Worm (Caenorhabditis elegans) whole organism, L4 larva: ENCODE measurements around the gene vab-23.

Source experiments
- F10B5.3 ChIP-seq: sonication (generic microtip); optimal IDR thresholded peaks from 2 replicates; lab custom pipeline; 2016; ENCODE audit warnings: mild to moderate bottlenecking, missing genetic modification characterization, missing compliant biosample characterization
- F26F4.8 ChIP-seq: fragments of 200-800 bp; sonication (Bioruptor generic); conservative IDR thresholded peaks from 2 replicates; pipeline ENCODE4 v1.3.6; 2022; ENCODE audit warnings: missing genetic modification characterization, missing compliant biosample characterization
- F49E8.2 ChIP-seq: sonication (generic microtip); optimal IDR thresholded peaks from 2 replicates; lab custom pipeline; 2016; ENCODE audit warnings: missing compliant biosample characterization, mild to moderate bottlenecking, missing genetic modification characterization, borderline replicate concordance
- R02D3.7 ChIP-seq: fragments of 150-350 bp; sonication (generic microtip); optimal IDR thresholded peaks from 3 replicates; lab custom pipeline; 2014; ENCODE audit warnings: missing biosample characterization, missing genetic modification characterization
- Y48G9A.11 ChIP-seq: fragments of 200-800 bp; sonication (Bioruptor generic); IDR thresholded peaks from 2 replicates; pipeline ENCODE4 v1.3.6; 2022; ENCODE audit warnings: missing genetic modification reagents, missing genetic modification characterization, missing compliant biosample characterization
- Y75B8A.6 ChIP-seq: fragments of 200-800 bp; sonication (Bioruptor generic); IDR thresholded peaks from 2 replicates; pipeline ENCODE4 v1.3.6; 2022; ENCODE audit warnings: missing genetic modification reagents, missing genetic modification characterization, missing compliant biosample characterization
- ama-1 ChIP-seq: fragments of 150-350 bp; optimal IDR thresholded peaks from 2 replicates; lab custom pipeline; 2014; ENCODE audit warnings: inconsistent platforms, mixed read lengths
- arid-1 ChIP-seq: fragments of 200-800 bp; sonication (Bioruptor generic); conservative IDR thresholded peaks from 2 replicates; pipeline ENCODE4 v1.3.6; 2022; ENCODE audit warnings: missing genetic modification reagents, missing genetic modification characterization, missing compliant biosample characterization
- ceh-62 ChIP-seq: sonication (generic microtip); optimal IDR thresholded peaks from 2 replicates; lab custom pipeline; 2017; ENCODE audit warnings: missing biosample characterization, missing genetic modification characterization
- ceh-82 ChIP-seq: sonication (generic microtip); optimal IDR thresholded peaks from 2 replicates; lab custom pipeline; 2017; ENCODE audit warnings: missing biosample characterization, missing genetic modification characterization
- daf-12 ChIP-seq: fragments of 150-350 bp; optimal IDR thresholded peaks from 2 replicates; lab custom pipeline; 2014; ENCODE audit warnings: missing biosample characterization, missing genetic modification reagents, missing genetic modification characterization
- dmd-6 ChIP-seq: fragments of 200-800 bp; sonication (Bioruptor generic); IDR thresholded peaks from 2 replicates; pipeline ENCODE4 v1.3.6; 2022; ENCODE audit warnings: missing genetic modification reagents, missing genetic modification characterization, missing compliant biosample characterization
- dmd-8 ChIP-seq: fragments of 200-800 bp; sonication (Bioruptor generic); IDR thresholded peaks from 2 replicates; pipeline ENCODE4 v1.3.6; 2022; ENCODE audit warnings: missing genetic modification characterization, missing compliant biosample characterization
- dmd-9 ChIP-seq: fragments of 200-800 bp; sonication (Bioruptor generic); IDR thresholded peaks from 2 replicates; pipeline ENCODE4 v1.3.6; 2022; ENCODE audit warnings: missing genetic modification reagents, missing genetic modification characterization, missing compliant biosample characterization
- dve-1 ChIP-seq: sonication (generic microtip); optimal IDR thresholded peaks from 2 replicates; lab custom pipeline; 2017; ENCODE audit warnings: antibody characterized with exemption, mild to moderate bottlenecking, missing genetic modification characterization, missing compliant biosample characterization; ENCODE audit not compliant: insufficient read depth
- egl-27 ChIP-seq: sonication (generic microtip); optimal IDR thresholded peaks from 3 replicates; lab custom pipeline; 2017; ENCODE audit warnings: missing biosample characterization, missing genetic modification reagents, missing genetic modification characterization
- egl-43 ChIP-seq: fragments of 200-800 bp; sonication (Bioruptor generic); IDR thresholded peaks from 2 replicates; pipeline ENCODE4 v1.3.6; 2022; ENCODE audit warnings: missing genetic modification reagents, missing genetic modification characterization, missing compliant biosample characterization
- hif-1 ChIP-seq, 2 experiments: sonication (generic microtip); optimal IDR thresholded peaks; 2 replicates each; lab custom pipeline; 2016 to 2017; ENCODE audit warnings: missing compliant biosample characterization in 2 of 2, missing genetic modification characterization in 2 of 2, missing genetic modification reagents in 2 of 2, missing genotype in 2 of 2, mild to moderate bottlenecking in 1 of 2
- jun-1 ChIP-seq: fragments of 150-350 bp; optimal IDR thresholded peaks from 2 replicates; lab custom pipeline; 2014; ENCODE audit warnings: missing biosample characterization, missing genetic modification reagents, missing genetic modification characterization
- lim-7 ChIP-seq: fragments of 200-800 bp; sonication (Bioruptor generic); IDR thresholded peaks from 2 replicates; pipeline ENCODE4 v1.3.6; 2022; ENCODE audit warnings: missing genetic modification characterization, missing compliant biosample characterization
- lin-38 ChIP-seq: fragments of 200-800 bp; sonication (Bioruptor generic); IDR thresholded peaks from 2 replicates; pipeline ENCODE4 v1.3.6; 2022; ENCODE audit warnings: missing genetic modification reagents, missing genetic modification characterization, missing compliant biosample characterization
- lir-3 ChIP-seq: sonication (generic microtip); optimal IDR thresholded peaks from 2 replicates; lab custom pipeline; 2016; ENCODE audit warnings: mild to moderate bottlenecking, missing genetic modification characterization, missing compliant biosample characterization
- madf-5 ChIP-seq, 2 experiments: fragments of 200-800 bp; sonication (Bioruptor generic); IDR thresholded peaks; 2 replicates each; pipeline ENCODE4 v1.3.6; 2022; ENCODE audit warnings: missing compliant biosample characterization in 2 of 2, missing genetic modification characterization in 2 of 2
- madf-9 ChIP-seq: fragments of 200-800 bp; sonication (Bioruptor generic); conservative IDR thresholded peaks from 2 replicates; pipeline ENCODE4 v1.3.6; 2022; ENCODE audit warnings: missing genetic modification reagents, missing genetic modification characterization, missing compliant biosample characterization
- mes-2 ChIP-seq: sonication (generic microtip); optimal IDR thresholded peaks from 2 replicates; lab custom pipeline; 2016; ENCODE audit warnings: missing genotype, mild to moderate bottlenecking, missing genetic modification characterization, missing compliant biosample characterization; ENCODE audit not compliant: poor library complexity, severe bottlenecking
- nhr-10 ChIP-seq: fragments of 150-350 bp; optimal IDR thresholded peaks from 2 replicates; lab custom pipeline; 2014; ENCODE audit warnings: missing biosample characterization, missing genetic modification characterization
- nhr-11 ChIP-seq: fragments of 150-350 bp; optimal IDR thresholded peaks from 2 replicates; lab custom pipeline; 2014; ENCODE audit warnings: missing biosample characterization, missing genetic modification characterization
- nhr-237 ChIP-seq: sonication (generic microtip); optimal IDR thresholded peaks from 2 replicates; lab custom pipeline; 2017; ENCODE audit warnings: missing biosample characterization, missing genetic modification characterization
- pha-4 ChIP-seq, 2 experiments: fragments of 150-350 bp in 1 of 2; fragments of 200-800 bp in 1 of 2; sonication (Bioruptor generic) in 1 of 2; IDR thresholded peaks in 1 of 2; optimal IDR thresholded peaks in 1 of 2; 2 replicates each; pipeline versions ENCODE4 v1.3.6 to Lab custom; 2014 to 2022; ENCODE audit warnings: missing genetic modification characterization in 2 of 2, missing genetic modification reagents in 2 of 2, missing biosample characterization in 1 of 2, missing compliant biosample characterization in 1 of 2
- php-3 ChIP-seq: fragments of 200-800 bp; sonication (Bioruptor generic); IDR thresholded peaks from 2 replicates; pipeline ENCODE4 v1.3.6; 2022; ENCODE audit warnings: missing genetic modification reagents, missing genetic modification characterization, missing compliant biosample characterization
- sdz-12 ChIP-seq: fragments of 200-800 bp; sonication (Bioruptor generic); optimal IDR thresholded peaks from 2 replicates; lab custom pipeline; 2018; ENCODE audit warnings: mild to moderate bottlenecking, missing genetic modification characterization, missing compliant biosample characterization
- set-16 ChIP-seq: fragments of 200-800 bp; sonication (Bioruptor generic); IDR thresholded peaks from 2 replicates; pipeline ENCODE4 v1.3.6; 2022; ENCODE audit warnings: missing genetic modification reagents, missing genetic modification characterization, missing compliant biosample characterization
- skn-1 ChIP-seq: fragments of 150-350 bp; optimal IDR thresholded peaks from 2 replicates; lab custom pipeline; 2014; ENCODE audit warnings: missing biosample characterization, missing genetic modification characterization
- snpc-4 ChIP-seq: fragments of 150-350 bp; optimal IDR thresholded peaks from 2 replicates; lab custom pipeline; 2014; ENCODE audit warnings: missing biosample characterization, missing genetic modification characterization
- unc-130 ChIP-seq: sonication (generic microtip); optimal IDR thresholded peaks from 2 replicates; lab custom pipeline; 2016; ENCODE audit warnings: missing genetic modification reagents, missing genetic modification characterization, missing compliant biosample characterization
- unc-39 ChIP-seq: sonication (generic microtip); optimal IDR thresholded peaks from 2 replicates; lab custom pipeline; 2017; ENCODE audit warnings: missing biosample characterization, missing genetic modification characterization

vab-23 gene

DNA sequence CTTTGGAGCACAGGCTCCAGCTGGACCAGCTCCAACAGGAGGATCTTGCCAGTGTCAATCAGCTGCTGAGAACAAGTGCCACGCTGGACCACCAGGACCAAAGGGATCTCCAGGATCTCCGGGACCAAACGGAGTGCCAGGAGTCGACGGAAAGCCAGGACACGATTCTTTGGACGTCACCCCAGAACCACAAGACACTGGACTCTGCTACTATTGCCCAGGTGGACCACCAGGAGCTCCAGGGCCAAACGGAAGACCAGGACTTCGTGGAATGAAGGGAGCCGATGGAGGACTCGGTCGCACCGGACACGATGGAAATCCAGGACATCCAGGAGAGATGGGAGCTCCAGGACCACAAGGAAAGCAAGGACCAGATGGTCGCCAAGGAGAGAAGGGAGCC is 32.1 kb downstream of the vab-23 start:
- TF ChIP-seq Y75B8A.6 (GFP tag; lab: Robert Waterston, UW) (no peak), jun-1 (no peak), set-16 (GFP tag; lab: Robert Waterston, UW) (peak; percentile 78)
- TF ChIP-seq, all 104 proteins: peak for 1

DNA sequence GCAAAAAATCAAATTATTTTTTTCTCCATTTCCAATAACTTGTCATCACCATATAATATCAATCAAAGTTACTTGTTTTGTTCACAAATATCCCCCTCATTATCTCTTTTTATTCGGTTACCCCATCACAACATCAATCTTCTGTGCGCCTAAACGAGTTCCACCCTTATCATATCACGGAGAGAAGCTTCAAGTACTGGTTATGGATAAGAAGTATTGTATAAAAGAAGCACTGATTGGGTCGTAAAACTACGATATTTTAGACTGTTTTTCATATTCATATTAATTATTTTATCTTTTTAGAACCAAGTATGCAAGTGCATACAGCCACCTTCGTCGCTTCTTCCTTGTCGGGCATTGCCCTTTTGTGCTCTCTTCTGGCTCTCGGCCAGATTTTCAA is 32.8 kb downstream of the vab-23 start, which contains the start of gene col-84:
Gene col-84, plus strand, starts transcription at position 301 of the 400 bp plus-strand sequence.
- no peak for TF ChIP-seq ceh-62 (tag; lab: Kevin White, UChicago)
- no peak for TF ChIP-seq nhr-237 (tag; lab: Kevin White, UChicago)
- TF ChIP-seq snpc-4 (tag; lab: Kevin White, UChicago), result no peak
- no peak for TF ChIP-seq daf-12
- TF ChIP-seq arid-1 (GFP tag; lab: Robert Waterston, UW), result no peak
- TF ChIP-seq nhr-11 (tag; lab: Kevin White, UChicago), result no peak
- no peak for TF ChIP-seq madf-5 (GFP tag; IDR thresholded peaks at IDR 0.05; lab: Robert Waterston, UW)
- no peak for TF ChIP-seq unc-130
- no peak for TF ChIP-seq lir-3 (tag; lab: Kevin White, UChicago)
- no peak for TF ChIP-seq R02D3.7
- no peak for TF ChIP-seq F10B5.3 (tag; lab: Kevin White, UChicago)
- no peak for TF ChIP-seq skn-1
- TF ChIP-seq nhr-10, result no peak
- no peak for TF ChIP-seq php-3 (GFP tag; lab: Robert Waterston, UW)
- no peak for TF ChIP-seq ceh-82 (tag; lab: Kevin White, UChicago)

DNA sequence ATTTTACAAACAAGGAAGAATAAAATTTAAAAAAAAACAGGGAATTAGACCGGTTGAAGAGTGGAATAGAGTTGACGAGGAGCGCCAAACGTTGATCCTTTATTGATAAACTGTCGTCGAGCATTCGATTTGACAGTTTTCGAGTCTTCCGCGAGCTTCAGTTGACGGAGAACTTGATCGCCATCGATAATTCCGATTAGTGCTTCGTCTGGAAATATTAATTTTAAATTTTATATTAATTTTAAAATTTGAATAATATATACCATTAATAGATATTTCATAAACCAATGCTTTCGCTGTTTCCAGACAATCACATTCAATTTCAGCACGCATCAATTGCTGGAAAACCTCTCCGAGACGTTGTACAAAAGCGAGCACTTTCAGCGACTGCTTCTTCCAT is 35.4 kb downstream of the vab-23 start, which contains the start of gene K12D12.4:
Gene K12D12.4, minus strand, starts transcription at position 101 of the 400 bp plus-strand sequence.
- no peak for TF ChIP-seq pha-4 (GFP tag; IDR thresholded peaks at IDR 0.05; lab: Robert Waterston, UW)
- no peak for TF ChIP-seq pha-4 (tag; optimal IDR thresholded peaks at IDR 0.05; lab: Kevin White, UChicago)
- no peak for TF ChIP-seq madf-9 (GFP tag; lab: Robert Waterston, UW)
- TF ChIP-seq sdz-12 (GFP tag; lab: Kevin White, UChicago), result no peak
- no peak for TF ChIP-seq set-16 (GFP tag; lab: Robert Waterston, UW)
- TF ChIP-seq egl-27 (tag; lab: Kevin White, UChicago), result no peak
- no peak for TF ChIP-seq lim-7 (GFP tag; lab: Robert Waterston, UW)
- no peak for TF ChIP-seq F26F4.8 (GFP tag; lab: Robert Waterston, UW)
- no peak for TF ChIP-seq unc-39 (tag; lab: Kevin White, UChicago)
- no peak for TF ChIP-seq egl-43 (GFP tag; lab: Robert Waterston, UW)
- TF ChIP-seq dve-1 (tag; lab: Kevin White, UChicago), result no peak
- no peak for TF ChIP-seq ama-1 (lab: Kevin White, UChicago)
- no peak for TF ChIP-seq F10B5.3 (tag; lab: Kevin White, UChicago)
- TF ChIP-seq, all 104 proteins: peak for 0

DNA sequence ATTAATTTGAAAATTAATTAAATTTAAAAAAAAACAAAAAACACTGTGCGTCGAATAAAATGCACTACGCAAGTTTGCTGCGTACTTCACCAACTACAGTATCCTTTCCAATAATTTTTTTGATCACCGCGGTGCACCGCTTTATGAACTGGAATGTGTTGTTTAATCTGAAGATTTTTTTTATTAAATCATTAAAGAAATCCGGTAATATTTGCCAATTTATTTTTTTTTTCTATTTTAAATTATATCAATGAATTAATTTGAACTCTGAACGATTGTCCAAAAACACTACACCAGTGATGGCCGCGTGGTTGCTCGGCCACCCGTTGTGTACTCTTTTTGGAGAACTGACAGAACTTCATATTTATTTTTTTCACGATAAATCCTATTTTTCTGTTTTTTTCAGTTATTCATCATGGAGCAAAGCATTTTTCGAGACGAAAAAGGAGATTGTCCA is 40.4 kb downstream of the vab-23 start, which contains the start of gene K12D12.5:
Gene K12D12.5, plus strand, starts transcription at position 407 of the 457 bp plus-strand sequence.
- TF ChIP-seq dmd-8 (GFP tag; lab: Robert Waterston, UW) (no peak), egl-43 (GFP tag; lab: Robert Waterston, UW) (no peak), dmd-9 (0 out of 2 replicates have a peak, but pooled peaks have one; percentile 21), Y48G9A.11 (GFP tag; lab: Robert Waterston, UW) (peak; percentile 58), hif-1 (tag; optimal IDR thresholded peaks at IDR 0.05; lab: Kevin White, UChicago) (no peak), nhr-237 (tag; lab: Kevin White, UChicago) (no peak), dmd-6 (GFP tag; lab: Robert Waterston, UW) (peak; percentile 34; the same call in 1 of the 2 replicates), mes-2 (tag; lab: Kevin White, UChicago) (peak; percentile 80), F49E8.2 (peak; percentile 42), lin-38 (0 out of 2 replicates have a peak, but pooled peaks have one; percentile 27), unc-130 (peak; percentile 93)
